Worm (Caenorhabditis elegans): Measurements from ENCODE around the gene T11G6.4.

The T11G6.4 gene

DNA sequence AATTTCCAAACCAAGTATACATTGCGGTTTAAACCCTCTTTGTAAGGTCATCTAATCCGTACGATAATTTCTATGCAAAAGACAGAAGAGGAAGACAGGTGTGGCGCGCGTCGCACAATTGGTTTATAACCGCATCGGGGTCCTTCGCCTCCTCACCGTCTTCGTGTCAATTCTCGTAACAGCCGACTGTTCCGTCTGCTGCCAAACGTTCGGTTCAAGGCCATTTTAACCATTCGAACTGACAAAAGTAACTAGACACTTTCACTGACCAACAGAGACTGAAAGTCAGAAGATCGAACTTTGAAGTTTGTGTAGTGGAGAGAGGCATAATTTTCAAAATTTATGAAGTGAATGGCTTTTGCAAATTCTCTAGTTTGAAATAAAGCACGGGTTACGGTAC is 35.8 kb downstream of the T11G6.4 start:
- TF ChIP-seq ref-1 (GFP tag; conservative IDR thresholded peaks at IDR 0.05), result no peak
- TF ChIP-seq cog-1 (tag; optimal IDR thresholded peaks at IDR 0.05), result no peak
- no peak for TF ChIP-seq ztf-23 (GFP tag; IDR thresholded peaks at IDR 0.05)
- TF ChIP-seq T22C8.4 (GFP tag; IDR thresholded peaks at IDR 0.05), result no peak
- TF ChIP-seq tab-1 (GFP tag; IDR thresholded peaks at IDR 0.05), result no peak

- TF ChIP-seq T22C8.4 (GFP tag; IDR thresholded peaks at IDR 0.05) (no peak), ref-1 (GFP tag; conservative IDR thresholded peaks at IDR 0.05) (no peak), klf-2 (GFP tag; conservative IDR thresholded peaks at IDR 0.05) (no peak), ztf-23 (GFP tag; IDR thresholded peaks at IDR 0.05) (no peak), cog-1 (tag; optimal IDR thresholded peaks at IDR 0.05) (no peak), flt-1 (GFP tag; IDR thresholded peaks at IDR 0.05) (no peak), ztf-29 (GFP tag; IDR thresholded peaks at IDR 0.05) (no peak), med-1 (GFP tag; optimal IDR thresholded peaks at IDR 0.05; ENCODE audit: insufficient read depth) (no peak), tab-1 (GFP tag; IDR thresholded peaks at IDR 0.05) (no peak)
These were observed 39.6 kb downstream of the T11G6.4 start, which contains the start of gene miz-1 for ce11 chrIV:10812099-10812498. miz-1 (plus strand) TSS chrIV:10812399.

DNA sequence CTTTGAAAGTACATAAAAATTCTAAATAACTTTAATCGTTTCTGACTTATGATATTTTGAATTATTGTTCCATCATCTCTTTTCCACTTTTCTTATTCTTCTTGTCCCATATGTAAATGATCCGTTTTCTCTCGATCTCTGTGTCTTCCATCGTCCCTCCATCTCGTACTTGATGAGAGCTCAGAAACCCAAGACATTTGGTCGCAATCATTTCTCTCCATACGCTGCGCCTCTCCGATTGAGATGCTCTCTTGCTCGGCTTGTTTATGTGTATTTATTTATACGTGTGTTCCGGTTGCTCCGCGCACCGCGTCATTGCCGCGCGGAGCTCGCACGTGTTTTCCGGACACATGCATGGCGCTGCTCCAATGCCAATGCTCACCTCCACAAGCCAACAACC is 40.3 kb downstream of the T11G6.4 start:
- no peak for TF ChIP-seq ref-1 (GFP tag; conservative IDR thresholded peaks at IDR 0.05)
- no peak for TF ChIP-seq med-1 (GFP tag; optimal IDR thresholded peaks at IDR 0.05; ENCODE audit: insufficient read depth)
- no peak for TF ChIP-seq ztf-23 (GFP tag; IDR thresholded peaks at IDR 0.05)
- no peak for TF ChIP-seq ztf-29 (GFP tag; IDR thresholded peaks at IDR 0.05)
- no peak for TF ChIP-seq klf-2 (GFP tag; conservative IDR thresholded peaks at IDR 0.05)
- TF ChIP-seq flt-1 (GFP tag; IDR thresholded peaks at IDR 0.05), result no peak
- TF ChIP-seq cog-1 (tag; optimal IDR thresholded peaks at IDR 0.05), result no peak
- TF ChIP-seq tab-1 (GFP tag; IDR thresholded peaks at IDR 0.05), result no peak
- no peak for TF ChIP-seq T22C8.4 (GFP tag; IDR thresholded peaks at IDR 0.05)

- no peak for TF ChIP-seq klf-2 (GFP tag; conservative IDR thresholded peaks at IDR 0.05)
- no peak for TF ChIP-seq T22C8.4 (GFP tag; IDR thresholded peaks at IDR 0.05)
- TF ChIP-seq flt-1 (GFP tag; IDR thresholded peaks at IDR 0.05), result no peak
- no peak for TF ChIP-seq cog-1 (tag; optimal IDR thresholded peaks at IDR 0.05)
- no peak for TF ChIP-seq ztf-23 (GFP tag; IDR thresholded peaks at IDR 0.05)
- TF ChIP-seq ref-1 (GFP tag; conservative IDR thresholded peaks at IDR 0.05), result no peak
- no peak for TF ChIP-seq med-1 (GFP tag; optimal IDR thresholded peaks at IDR 0.05; ENCODE audit: insufficient read depth)
- no peak for TF ChIP-seq tab-1 (GFP tag; IDR thresholded peaks at IDR 0.05)
- no peak for TF ChIP-seq ztf-29 (GFP tag; IDR thresholded peaks at IDR 0.05)
These were observed 40.9 kb downstream of the T11G6.4 start for ce11 chrIV:10810820-10811219.

ce11 chrIV:10803973-10804372 is 47.8 kb downstream of the T11G6.4 start:
- TF ChIP-seq tab-1 (GFP tag; IDR thresholded peaks at IDR 0.05), result no peak
- no peak for TF ChIP-seq T22C8.4 (GFP tag; IDR thresholded peaks at IDR 0.05)
- TF ChIP-seq ztf-23 (GFP tag; IDR thresholded peaks at IDR 0.05), result no peak
- no peak for TF ChIP-seq flt-1 (GFP tag; IDR thresholded peaks at IDR 0.05)
- no peak for TF ChIP-seq med-1 (GFP tag; optimal IDR thresholded peaks at IDR 0.05; ENCODE audit: insufficient read depth)
- TF ChIP-seq cog-1 (tag; optimal IDR thresholded peaks at IDR 0.05), result no peak
- TF ChIP-seq klf-2 (GFP tag; conservative IDR thresholded peaks at IDR 0.05), result no peak
- no peak for TF ChIP-seq ztf-29 (GFP tag; IDR thresholded peaks at IDR 0.05)
- TF ChIP-seq ref-1 (GFP tag; conservative IDR thresholded peaks at IDR 0.05), result no peak

Data from whole organism, midembryonic.